Fruit fly (Drosophila melanogaster): ENCODE results near the gene robl37BC.

Gene robl37BC

dm6 chr2L:19034213-19034929 is 23.7 kb downstream of the robl37BC start, which contains the start of the genes mib2 and CG31800:
Gene mib2, plus strand, starts transcription at chr2L:19034444.
Gene CG31800, minus strand, starts transcription at chr2L:19034576.
- TF ChIP-seq lbe (GFP tag; optimal IDR thresholded peaks at IDR 0.05) (no peak), crol (GFP tag; IDR thresholded peaks at IDR 0.05) (no peak), CG11504 (tag; optimal IDR thresholded peaks at IDR 0.05) (peak; percentile 23), Neu2 (GFP tag; optimal IDR thresholded peaks at IDR 0.05; ENCODE audit: borderline replicate concordance) (no peak), nerfin-2 (GFP tag; IDR thresholded peaks at IDR 0.05; ENCODE audit: partially characterized antibody) (peak; percentile 78), ewg (GFP tag; optimal IDR thresholded peaks at IDR 0.05) (peak; percentile 73), wor (GFP tag; IDR thresholded peaks at IDR 0.05) (no peak), pzg (GFP tag; optimal IDR thresholded peaks at IDR 0.05) (peak; percentile 63), CG13624 (GFP tag; optimal IDR thresholded peaks at IDR 0.05) (no peak), Jarid2 (GFP tag; optimal IDR thresholded peaks at IDR 0.05) (no peak), knrl (GFP tag; IDR thresholded peaks at IDR 0.05; ENCODE audit: partially characterized antibody) (peak; percentile 86), CG10147 (GFP tag; optimal IDR thresholded peaks at IDR 0.05) (peak; percentile 32), seq (GFP tag; IDR thresholded peaks at IDR 0.05) (no peak), MBD-R2 (GFP tag; IDR thresholded peaks at IDR 0.05) (peak; percentile 65), CG2202 (tag; optimal IDR thresholded peaks at IDR 0.05) (no peak), sug (tag; optimal IDR thresholded peaks at IDR 0.05) (peak; percentile 38), CG17829 (tag; optimal IDR thresholded peaks at IDR 0.05) (peak; percentile 35), ems (GFP tag; optimal IDR thresholded peaks at IDR 0.05) (no peak), CG13894 (tag; optimal IDR thresholded peaks at IDR 0.05) (peak; percentile 1), fd64A (GFP tag; optimal IDR thresholded peaks at IDR 0.05) (no peak), sna (GFP tag; IDR thresholded peaks at IDR 0.05; ENCODE audit: partially characterized antibody) (peak; percentile 83), CG9876 (GFP tag; optimal IDR thresholded peaks at IDR 0.05) (no peak), CG2120 (GFP tag; optimal IDR thresholded peaks at IDR 0.05) (peak; percentile 42), CG16813 (GFP tag; IDR thresholded peaks at IDR 0.05; ENCODE audit: partially characterized antibody) (peak; percentile 76), Scr (GFP tag; IDR thresholded peaks at IDR 0.05; ENCODE audit: partially characterized antibody) (peak; percentile 85), dpn (GFP tag; optimal IDR thresholded peaks at IDR 0.05) (peak in 1 of 2 experiments; percentile 0), sob (GFP tag; IDR thresholded peaks at IDR 0.05) (peak; percentile 35; the same call in 1 of the 2 replicates), CG11085 (GFP tag; IDR thresholded peaks at IDR 0.05) (no peak), grau (tag; optimal IDR thresholded peaks at IDR 0.05) (peak; percentile 20), Sin3A (optimal IDR thresholded peaks at IDR 0.05) (peak; percentile 12), her (GFP tag; optimal IDR thresholded peaks at IDR 0.05) (no peak), Oaz (GFP tag; IDR thresholded peaks at IDR 0.05) (no peak), tx (GFP tag; optimal IDR thresholded peaks at IDR 0.05) (no peak), zen2 (GFP tag; IDR thresholded peaks at IDR 0.05; ENCODE audit: partially characterized antibody) (peak; percentile 81; the same call in 2 of the 3 replicates), stwl (tag; optimal IDR thresholded peaks at IDR 0.05) (peak; percentile 59), CG42726 (GFP tag; IDR thresholded peaks at IDR 0.05; ENCODE audit: partially characterized antibody) (peak; percentile 80), CG7987 (GFP tag; optimal IDR thresholded peaks at IDR 0.05) (peak; percentile 15), chn (GFP tag; optimal IDR thresholded peaks at IDR 0.05) (peak; percentile 1), CG17385 (GFP tag; optimal IDR thresholded peaks at IDR 0.05) (peak; percentile 95), Med (GFP tag) (peak; percentile 80), CG2129 (GFP tag; IDR thresholded peaks at IDR 0.05; ENCODE audit: partially characterized antibody) (peak; percentile 74), Opbp (GFP tag; IDR thresholded peaks at IDR 0.05; ENCODE audit: partially characterized antibody) (peak; percentile 86; the same call in 2 of the 3 replicates), CG3995 (GFP tag; optimal IDR thresholded peaks at IDR 0.05) (peak; percentile 48), CG31441 (GFP tag; IDR thresholded peaks at IDR 0.05) (no peak), CG4730 (GFP tag; IDR thresholded peaks at IDR 0.05) (no peak), row (GFP tag; IDR thresholded peaks at IDR 0.05) (peak; percentile 44; the same call in 1 of the 3 replicates), unc-4 (GFP tag; IDR thresholded peaks at IDR 0.05; ENCODE audit: partially characterized antibody) (peak; percentile 79), Sry-δ (GFP tag; optimal IDR thresholded peaks at IDR 0.05) (peak; percentile 93), Dref (GFP tag; IDR thresholded peaks at IDR 0.05) (peak; percentile 86)

Measured in whole organism, embryonic.